Worm (Caenorhabditis elegans): ENCODE data around the gene Y38F1A.4.

Gene Y38F1A.4

DNA sequence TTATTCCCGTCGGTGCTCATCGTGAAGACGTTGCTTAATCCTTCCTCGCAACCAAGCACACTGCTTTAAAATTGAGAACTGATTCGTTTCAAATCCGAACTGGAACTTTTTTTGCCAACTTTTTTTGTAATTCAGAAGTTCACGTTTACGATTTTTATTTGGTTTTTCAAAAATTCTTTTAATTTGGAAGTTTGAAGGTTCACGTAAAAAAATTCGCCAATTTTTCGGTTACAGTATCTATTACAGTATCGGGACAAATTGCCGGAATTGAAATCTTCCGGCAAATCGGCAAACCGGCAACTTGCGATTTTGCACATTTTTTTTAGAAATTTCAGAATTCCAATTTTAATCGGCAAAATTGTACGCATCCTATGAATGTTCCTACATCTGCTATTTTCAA, 41.3 kb downstream of the Y38F1A.4 start, which contains the start of gene F58G1.3:
F58G1.3 (minus strand) TSS at position 101 of the 400 bp plus-strand sequence.
- no peak for TF ChIP-seq ceh-39 (tag; optimal IDR thresholded peaks at IDR 0.05)
- no peak for TF ChIP-seq ztf-11 (tag; optimal IDR thresholded peaks at IDR 0.05)
- TF ChIP-seq elt-1 (tag; optimal IDR thresholded peaks at IDR 0.05; ENCODE audit: borderline replicate concordance, insufficient read depth) = no peak
- no peak for TF ChIP-seq elt-3 (tag; optimal IDR thresholded peaks at IDR 0.05)
- no peak for TF ChIP-seq nhr-12 (tag; optimal IDR thresholded peaks at IDR 0.05)
- TF ChIP-seq pha-4 (tag; optimal IDR thresholded peaks at IDR 0.05) = no peak

DNA sequence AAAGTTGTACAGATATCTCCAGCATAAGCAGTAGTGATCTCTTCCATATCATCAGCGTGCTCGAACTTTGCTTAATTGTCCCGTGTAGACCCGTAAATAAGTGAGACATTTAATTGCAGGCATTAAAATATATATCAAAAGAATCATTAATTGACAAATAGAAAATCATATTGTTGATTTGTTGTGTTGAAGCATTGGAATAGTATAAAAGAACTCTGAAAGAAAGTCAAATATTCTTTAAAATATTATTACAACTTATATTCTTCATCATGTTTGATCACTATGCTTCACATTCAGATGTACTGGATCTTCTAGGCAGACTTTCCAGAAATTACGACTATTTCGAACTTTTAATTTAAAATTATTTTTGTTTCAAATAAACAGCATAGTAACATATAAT, 44.0 kb downstream of the Y38F1A.4 start, which contains the start of gene F58G1.8:
F58G1.8 (minus strand) TSS at position 101 of the 400 bp plus-strand sequence.
- TF ChIP-seq bed-3 (GFP tag; optimal IDR thresholded peaks at IDR 0.05) (no peak), nhr-237 (tag; optimal IDR thresholded peaks at IDR 0.05) (no peak), mab-5 (tag; optimal IDR thresholded peaks at IDR 0.05) (no peak), zip-8 (tag; optimal IDR thresholded peaks at IDR 0.05) (no peak), nhr-28 (tag; optimal IDR thresholded peaks at IDR 0.05) (no peak)

- TF ChIP-seq ceh-39 (tag; optimal IDR thresholded peaks at IDR 0.05) (no peak), unc-39 (tag; optimal IDR thresholded peaks at IDR 0.05) (no peak), ztf-11 (tag; optimal IDR thresholded peaks at IDR 0.05) (no peak), ceh-43 (GFP tag; optimal IDR thresholded peaks at IDR 0.05) (no peak), tbx-8 (GFP tag; optimal IDR thresholded peaks at IDR 0.05) (no peak), M03D4.4 (tag; optimal IDR thresholded peaks at IDR 0.05) (no peak)
Measured at ce11 chrII:12923225-12923624, 46.3 kb downstream of the Y38F1A.4 start.

DNA sequence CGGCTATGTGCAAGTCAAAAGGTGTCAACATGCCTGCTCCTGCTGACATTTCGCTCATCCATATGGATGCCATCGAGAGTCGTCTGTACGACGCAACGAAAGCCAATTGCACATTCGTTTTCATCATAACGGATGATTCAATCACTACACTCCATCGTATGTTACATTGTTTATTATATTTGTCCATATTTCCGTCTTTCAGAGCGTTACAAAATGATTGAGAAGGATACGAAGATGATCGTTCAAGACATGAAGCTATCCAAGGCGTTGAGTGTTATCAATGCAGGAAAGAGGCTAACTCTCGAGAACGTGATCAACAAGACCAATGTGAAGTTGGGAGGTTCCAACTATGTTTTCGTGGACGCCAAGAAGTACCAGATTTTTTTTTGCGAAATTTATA, 48.0 kb downstream of the Y38F1A.4 start:
- TF ChIP-seq unc-120 (tag; optimal IDR thresholded peaks at IDR 0.05; ENCODE audit: poor library complexity, severe bottlenecking) = no peak
- no peak for TF ChIP-seq ceh-39 (tag; optimal IDR thresholded peaks at IDR 0.05)
- no peak for TF ChIP-seq nhr-237 (tag; optimal IDR thresholded peaks at IDR 0.05)
- TF ChIP-seq ceh-83 (GFP tag; optimal IDR thresholded peaks at IDR 0.05) = no peak
- no peak for TF ChIP-seq ham-2 (GFP tag; optimal IDR thresholded peaks at IDR 0.05)
- no peak for TF ChIP-seq tbx-8 (GFP tag; optimal IDR thresholded peaks at IDR 0.05)
- TF ChIP-seq snpc-4 (tag; optimal IDR thresholded peaks at IDR 0.05) = no peak
- no peak for TF ChIP-seq unc-62 (GFP tag; optimal IDR thresholded peaks at IDR 0.05)
- no peak for TF ChIP-seq blmp-1 (tag; optimal IDR thresholded peaks at IDR 0.05)
- TF ChIP-seq flh-1 (GFP tag; optimal IDR thresholded peaks at IDR 0.05) = no peak
- no peak for TF ChIP-seq sem-2 (GFP tag; optimal IDR thresholded peaks at IDR 0.05)
- TF ChIP-seq drap-1 (GFP tag; optimal IDR thresholded peaks at IDR 0.05) = no peak
- no peak for TF ChIP-seq ces-1 (GFP tag; optimal IDR thresholded peaks at IDR 0.05)
- no peak for TF ChIP-seq ceh-43 (GFP tag; optimal IDR thresholded peaks at IDR 0.05)
- no peak for TF ChIP-seq lin-13 (tag; optimal IDR thresholded peaks at IDR 0.05)
- TF ChIP-seq cnd-1 (tag; optimal IDR thresholded peaks at IDR 0.05) = no peak
- no peak for TF ChIP-seq bed-3 (GFP tag; optimal IDR thresholded peaks at IDR 0.05)
- TF ChIP-seq lin-32 (GFP tag; optimal IDR thresholded peaks at IDR 0.05) = no peak
- no peak for TF ChIP-seq sptf-1 (tag; optimal IDR thresholded peaks at IDR 0.05)
- TF ChIP-seq pha-4 (tag; optimal IDR thresholded peaks at IDR 0.05) = no peak

DNA sequence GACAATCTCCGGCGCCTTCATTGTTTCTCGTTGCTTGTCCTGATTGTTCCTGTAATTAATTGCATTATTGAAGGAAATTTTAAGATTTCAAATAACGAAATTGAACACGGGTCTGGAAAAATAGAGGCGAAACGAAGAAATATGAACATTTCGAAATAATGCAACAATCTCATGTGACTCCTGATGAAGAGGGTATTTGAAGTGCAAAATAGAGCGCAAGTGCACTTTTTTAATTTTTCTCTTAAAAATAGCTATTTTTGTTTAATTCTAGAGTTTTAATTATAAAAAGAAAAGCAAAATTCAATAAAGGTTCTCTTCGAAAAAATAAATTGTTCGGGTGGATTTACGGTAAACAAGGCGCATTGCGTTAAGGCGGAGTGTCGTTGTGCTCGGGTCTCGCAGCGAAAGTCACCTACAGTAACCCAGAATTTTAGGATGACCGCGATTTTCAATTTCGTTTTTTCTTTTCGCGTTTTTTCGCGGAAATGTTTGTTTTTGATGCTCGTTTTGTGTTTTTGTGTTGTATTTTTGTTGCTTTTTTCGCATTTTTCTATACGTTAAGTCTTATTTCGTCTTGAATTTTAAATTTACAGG, 50.5 kb downstream of the Y38F1A.4 start, which contains the start of the genes F58G1.2 and wago-4:
F58G1.2 (minus strand) TSS at position 51 of the 594 bp plus-strand sequence.
wago-4 (plus strand) TSS at position 592 of the 594 bp plus-strand sequence.
- no peak for TF ChIP-seq elt-3 (tag; optimal IDR thresholded peaks at IDR 0.05)
- peak; percentile 68 for TF ChIP-seq lin-13 (tag; optimal IDR thresholded peaks at IDR 0.05)
- TF ChIP-seq mab-5 (tag; optimal IDR thresholded peaks at IDR 0.05) = no peak
- peak; percentile 48 for TF ChIP-seq mep-1 (tag; optimal IDR thresholded peaks at IDR 0.05)
